Worm (Caenorhabditis elegans) whole organism, young adult: ENCODE results near the gene F01G10.9.

ENCODE experiments used
- attf-6 ChIP-seq: fragments of 200-800 bp; sonication (Bioruptor generic); IDR thresholded peaks from 2 replicates; pipeline ENCODE4 v1.3.6; 2022; ENCODE audit warnings: missing genetic modification reagents, missing genetic modification characterization, missing compliant biosample characterization
- snpc-4 ChIP-seq, 5 experiments: fragments of 150-350 bp in 1 of 5; sonication (generic microtip) in 4 of 5; optimal IDR thresholded peaks; 2 replicates each; lab custom pipeline; 2014 to 2018; ENCODE audit warnings: missing genetic modification characterization in 5 of 5, missing biosample characterization in 3 of 5, antibody characterized with exemption in 2 of 5, mild to moderate bottlenecking in 2 of 5, missing compliant biosample characterization in 2 of 5, missing genotype in 2 of 5, moderate library complexity in 2 of 5, missing genetic modification reagents in 1 of 5

DNA sequence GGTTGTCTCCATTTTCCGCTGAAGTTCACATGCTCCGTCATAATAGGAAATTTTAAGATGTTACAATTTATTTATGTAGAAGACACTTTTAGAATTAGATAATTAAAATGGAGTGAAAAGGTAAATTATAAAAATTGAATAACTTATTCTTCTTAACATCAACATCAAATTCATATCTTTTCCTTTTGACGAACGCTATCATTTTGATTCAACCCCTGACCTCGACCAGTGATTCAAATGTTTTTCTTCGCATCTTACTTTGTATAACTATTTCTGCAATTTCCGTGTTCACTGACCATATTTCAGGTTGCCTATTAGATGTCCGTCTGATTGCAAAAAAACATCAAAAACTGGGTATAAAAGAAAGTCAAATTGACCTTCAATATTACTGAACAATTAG is 17.5 kb upstream of the F01G10.9 start, which contains the start of gene Y43C5A.7:
- TF ChIP-seq attf-6 (GFP tag; lab: Robert Waterston, UW) (no peak), snpc-4 (GFP tag; optimal IDR thresholded peaks at IDR 0.05; lab: Kevin White, UChicago) (no peak), snpc-4 (tag; optimal IDR thresholded peaks at IDR 0.05; lab: Kevin White, UChicago) (no peak)
